Fruit fly (Drosophila melanogaster) whole organism, embryonic: ENCODE data around the gene CG32281.

Experiments used
- Bteb2 ChIP-seq: fragments of 200-800 bp; sonication (Bioruptor generic); optimal IDR thresholded peaks from 2 replicates; lab custom pipeline; 2016; ENCODE audit warnings: missing biosample characterization, missing genetic modification characterization
- CG1024 ChIP-seq: fragments of 200-800 bp; sonication (Bioruptor generic); IDR thresholded peaks from 2 replicates; pipeline ENCODE4 v1.3.6; 2022; ENCODE audit warnings: missing biosample characterization, missing genetic modification characterization
- CG10979 ChIP-seq: fragments of 200-800 bp; sonication (Bioruptor generic); optimal IDR thresholded peaks from 2 replicates; lab custom pipeline; 2018; ENCODE audit warnings: missing biosample characterization, mild to moderate bottlenecking, missing genetic modification characterization, moderate library complexity
- CG11093 ChIP-seq: fragments of 200-800 bp; sonication (Bioruptor generic); IDR thresholded peaks from 3 replicates; pipeline ENCODE4 v1.3.6; 2022; ENCODE audit warnings: missing biosample characterization, missing genetic modification characterization
- CG13424 ChIP-seq: fragments of 200-800 bp; sonication (Bioruptor generic); optimal IDR thresholded peaks from 2 replicates; lab custom pipeline; 2019; ENCODE audit warnings: missing biosample characterization, mild to moderate bottlenecking, missing genetic modification characterization, moderate library complexity
- CG15479 ChIP-seq: fragments of 200-800 bp; sonication (Bioruptor generic); optimal IDR thresholded peaks from 3 replicates; lab custom pipeline; 2019; ENCODE audit warnings: missing biosample characterization, mild to moderate bottlenecking, missing genetic modification characterization, moderate library complexity
- CG1647 ChIP-seq: fragments of 200-800 bp; sonication (Bioruptor generic); optimal IDR thresholded peaks from 3 replicates; lab custom pipeline; 2016; ENCODE audit warnings: missing biosample characterization, missing genetic modification characterization
- CG17802 ChIP-seq: fragments of 200-800 bp; sonication (Bioruptor generic); optimal IDR thresholded peaks from 2 replicates; lab custom pipeline; 2018; ENCODE audit warnings: missing biosample characterization, mild to moderate bottlenecking, missing genetic modification characterization, moderate library complexity
- CG18262 ChIP-seq: fragments of 200-800 bp; optimal IDR thresholded peaks from 3 replicates; lab custom pipeline; 2019; ENCODE audit warnings: missing biosample characterization, mild to moderate bottlenecking, missing genetic modification characterization, moderate library complexity
- CG18764 ChIP-seq: fragments of 200-800 bp; sonication (Bioruptor generic); optimal IDR thresholded peaks from 3 replicates; lab custom pipeline; 2016; ENCODE audit warnings: missing biosample characterization, missing genetic modification characterization
- CG2116 ChIP-seq: fragments of 200-800 bp; sonication (Bioruptor generic); optimal IDR thresholded peaks from 3 replicates; lab custom pipeline; 2018; ENCODE audit warnings: missing biosample characterization, mild to moderate bottlenecking, missing genetic modification characterization
- CG2129 ChIP-seq: fragments of 200-800 bp; sonication (Bioruptor generic); IDR thresholded peaks from 2 replicates; pipeline ENCODE4 v1.3.6; 2022; ENCODE audit warnings: missing biosample characterization, missing genetic modification characterization; ENCODE audit not compliant: partially characterized antibody
- CG32532 ChIP-seq: fragments of 200-800 bp; sonication (Bioruptor generic); IDR thresholded peaks from 2 replicates; pipeline ENCODE4 v1.3.6; 2022; ENCODE audit warnings: missing biosample characterization, missing genetic modification characterization
- CG3281 ChIP-seq: fragments of 200-800 bp; sonication (Bioruptor generic); optimal IDR thresholded peaks from 3 replicates; lab custom pipeline; 2017; ENCODE audit warnings: missing biosample characterization, mild to moderate bottlenecking, missing genetic modification characterization
- CG42726 ChIP-seq: fragments of 200-800 bp; sonication (Bioruptor generic); IDR thresholded peaks from 2 replicates; pipeline ENCODE4 v1.3.6; 2022; ENCODE audit warnings: missing biosample characterization, missing genetic modification characterization; ENCODE audit not compliant: partially characterized antibody
- CG6683 ChIP-seq: fragments of 200-800 bp; sonication (Bioruptor generic); optimal IDR thresholded peaks from 2 replicates; lab custom pipeline; 2017; ENCODE audit warnings: missing biosample characterization, mild to moderate bottlenecking, missing genetic modification characterization, missing genetic modification reagents
- CG6854 ChIP-seq: fragments of 200-800 bp; sonication (Bioruptor generic); optimal IDR thresholded peaks from 3 replicates; lab custom pipeline; 2017; ENCODE audit warnings: missing biosample characterization, mild to moderate bottlenecking, missing genetic modification characterization
- CG8089 ChIP-seq: fragments of 200-800 bp; sonication (Bioruptor generic); optimal IDR thresholded peaks from 3 replicates; lab custom pipeline; 2016; ENCODE audit warnings: missing biosample characterization, missing genetic modification characterization
- CG8765 ChIP-seq: fragments of 200-800 bp; sonication (Bioruptor generic); IDR thresholded peaks from 2 replicates; pipeline ENCODE4 v1.3.6; 2022; ENCODE audit warnings: missing biosample characterization, missing genetic modification characterization
- CG9215 ChIP-seq: fragments of 200-800 bp; sonication (Bioruptor generic); IDR thresholded peaks from 2 replicates; pipeline ENCODE4 v1.3.6; 2022; ENCODE audit warnings: missing biosample characterization, missing genetic modification characterization
- CG9727 ChIP-seq: fragments of 200-800 bp; sonication (Bioruptor generic); optimal IDR thresholded peaks from 3 replicates; lab custom pipeline; 2017; ENCODE audit warnings: missing biosample characterization, mild to moderate bottlenecking, missing genetic modification characterization
- Chrac-16 ChIP-seq: fragments of 200-800 bp; sonication (Bioruptor generic); optimal IDR thresholded peaks from 3 replicates; lab custom pipeline; 2016; ENCODE audit warnings: missing biosample characterization, missing genetic modification characterization
- D19B ChIP-seq: fragments of 200-800 bp; sonication (Bioruptor generic); optimal IDR thresholded peaks from 2 replicates; lab custom pipeline; 2017; ENCODE audit warnings: missing biosample characterization, mild to moderate bottlenecking, missing genetic modification characterization
- Doc2 ChIP-seq: fragments of 200-800 bp; sonication (Bioruptor generic); IDR thresholded peaks from 2 replicates; pipeline ENCODE4 v1.3.6; 2022; ENCODE audit warnings: missing biosample characterization, missing genetic modification characterization
- Mes4 ChIP-seq: fragments of 200-800 bp; sonication (Bioruptor generic); optimal IDR thresholded peaks from 2 replicates; lab custom pipeline; 2016; ENCODE audit warnings: missing biosample characterization, missing genetic modification characterization
- NC2β ChIP-seq: fragments of 200-800 bp; sonication (Bioruptor generic); optimal IDR thresholded peaks from 2 replicates; lab custom pipeline; 2016; ENCODE audit warnings: missing biosample characterization, missing genetic modification characterization
- Neu2 ChIP-seq: fragments of 200-800 bp; sonication (Bioruptor generic); optimal IDR thresholded peaks from 3 replicates; lab custom pipeline; 2016; ENCODE audit warnings: missing biosample characterization, missing genetic modification characterization, borderline replicate concordance
- Oaz ChIP-seq: fragments of 200-800 bp; sonication (Bioruptor generic); IDR thresholded peaks from 2 replicates; pipeline ENCODE4 v1.3.6; 2022; ENCODE audit warnings: missing biosample characterization, missing genetic modification characterization
- Ptx1 ChIP-seq: fragments of 200-800 bp; sonication (Bioruptor generic); IDR thresholded peaks from 2 replicates; pipeline ENCODE4 v1.3.6; 2022; ENCODE audit warnings: missing biosample characterization, missing genetic modification characterization
- Ravus ChIP-seq: fragments of 200-800 bp; sonication (Bioruptor generic); IDR thresholded peaks from 2 replicates; pipeline ENCODE4 v1.3.6; 2022; ENCODE audit warnings: missing biosample characterization, missing genetic modification characterization
- Ssrp ChIP-seq: fragments of 200-800 bp; sonication (Bioruptor generic); optimal IDR thresholded peaks from 2 replicates; lab custom pipeline; 2018; ENCODE audit warnings: missing biosample characterization, mild to moderate bottlenecking, missing genetic modification characterization, moderate library complexity
- Taf1 ChIP-seq: fragments of 200-800 bp; sonication (Bioruptor generic); IDR thresholded peaks from 2 replicates; pipeline ENCODE4 v1.3.6; 2022; ENCODE audit warnings: missing biosample characterization, missing genetic modification characterization
- Usf ChIP-seq: fragments of 200-800 bp; sonication (Bioruptor generic); optimal IDR thresholded peaks from 2 replicates; lab custom pipeline; 2017; ENCODE audit warnings: missing genotype, missing biosample characterization, missing genetic modification characterization
- bab2 ChIP-seq: fragments of 200-800 bp; sonication (Bioruptor generic); optimal IDR thresholded peaks from 2 replicates; lab custom pipeline; 2016; ENCODE audit warnings: missing biosample characterization, missing genetic modification characterization
- chm ChIP-seq: fragments of 200-800 bp; sonication (Bioruptor generic); IDR thresholded peaks from 2 replicates; pipeline ENCODE4 v1.3.6; 2022; ENCODE audit warnings: missing biosample characterization, missing genetic modification characterization
- dm ChIP-seq: fragments of 200-800 bp; sonication (Bioruptor generic); optimal IDR thresholded peaks from 3 replicates; lab custom pipeline; 2016; ENCODE audit warnings: missing biosample characterization, missing genetic modification characterization
- esg ChIP-seq: fragments of 200-800 bp; sonication (Bioruptor generic); conservative IDR thresholded peaks from 2 replicates; pipeline ENCODE4 v1.3.6; 2022; ENCODE audit warnings: missing biosample characterization, missing genetic modification characterization
- fd102C ChIP-seq: fragments of 200-800 bp; sonication (Bioruptor generic); optimal IDR thresholded peaks from 2 replicates; lab custom pipeline; 2018; ENCODE audit warnings: missing biosample characterization, mild to moderate bottlenecking, missing genetic modification characterization, moderate library complexity
- gro ChIP-seq: fragments of 200-800 bp; sonication (Bioruptor generic); optimal IDR thresholded peaks from 2 replicates; lab custom pipeline; 2016; ENCODE audit warnings: missing biosample characterization, missing genetic modification characterization
- hth ChIP-seq: fragments of >200 bp; optimal IDR thresholded peaks from 2 replicates; lab custom pipeline; 2017; ENCODE audit warnings: inconsistent platforms
- insv ChIP-seq, 2 experiments: fragments of 200-800 bp; sonication (Bioruptor generic); optimal IDR thresholded peaks; 3 replicates each; lab custom pipeline; 2016 to 2018; ENCODE audit warnings: missing biosample characterization in 2 of 2, missing genetic modification characterization in 2 of 2
- mirr ChIP-seq: fragments of 200-800 bp; sonication (Bioruptor generic); optimal IDR thresholded peaks from 3 replicates; lab custom pipeline; 2018; ENCODE audit warnings: missing biosample characterization, mild to moderate bottlenecking, missing genetic modification characterization
- onecut ChIP-seq: fragments of 200-800 bp; sonication (Bioruptor generic); IDR thresholded peaks from 2 replicates; pipeline ENCODE4 v1.3.6; 2022; ENCODE audit warnings: missing biosample characterization, missing genetic modification characterization
- pho ChIP-seq: fragments of 200-800 bp; sonication (Bioruptor generic); optimal IDR thresholded peaks from 2 replicates; lab custom pipeline; 2016; ENCODE audit warnings: missing biosample characterization, missing genetic modification characterization
- row ChIP-seq: fragments of 200-800 bp; sonication (Bioruptor generic); IDR thresholded peaks from 3 replicates; pipeline ENCODE4 v1.3.6; 2022; ENCODE audit warnings: missing biosample characterization, missing genetic modification characterization
- tin ChIP-seq: fragments of 200-800 bp; sonication (Bioruptor generic); optimal IDR thresholded peaks from 3 replicates; lab custom pipeline; 2016; ENCODE audit warnings: missing biosample characterization, missing genetic modification characterization
- tna ChIP-seq: fragments of 200-800 bp; sonication (Bioruptor generic); IDR thresholded peaks from 2 replicates; pipeline ENCODE4 v1.3.6; 2022; ENCODE audit warnings: missing biosample characterization, missing genetic modification characterization; ENCODE audit not compliant: partially characterized antibody
- twi ChIP-seq: fragments of 200-800 bp; optimal IDR thresholded peaks from 2 replicates; lab custom pipeline; 2019; ENCODE audit warnings: missing biosample characterization, mild to moderate bottlenecking, missing genetic modification characterization, moderate library complexity
- usp ChIP-seq: fragments of >200 bp; optimal IDR thresholded peaks from 2 replicates; lab custom pipeline; 2017; ENCODE audit warnings: missing biosample characterization, missing genetic modification characterization

CG32281 gene

dm6 chr3L:3148125-3149059 is 20.8 kb upstream of the CG32281 start, which contains the start of the genes Usp5 and BtbVII (continued):
- TF ChIP-seq Usf (GFP tag; lab: Kevin White, UChicago): no peak
- peak; percentile 60 for TF ChIP-seq dm (GFP tag; lab: Kevin White, UChicago)
- peak; percentile 41 for TF ChIP-seq CG6683 (GFP tag; lab: Kevin White, UChicago)
- peak; percentile 36; the same call in 1 of the 2 replicates for TF ChIP-seq chm
- peak; percentile 58 for TF ChIP-seq Ptx1 (GFP tag; lab: Robert Waterston, UW)
- peak; percentile 57 for TF ChIP-seq Bteb2 (GFP tag; lab: Kevin White, UChicago)
- peak; percentile 44 for TF ChIP-seq CG3281 (GFP tag; lab: Kevin White, UChicago)
- TF ChIP-seq CG8089 (GFP tag; lab: Kevin White, UChicago): peak; percentile 1
- no peak for TF ChIP-seq CG17802
- peak; percentile 56 for TF ChIP-seq bab2 (GFP tag; lab: Kevin White, UChicago)
- 0 out of 2 replicates have a peak, but pooled peaks have one; percentile 19 for TF ChIP-seq onecut (GFP tag; lab: Robert Waterston, UW)
- TF ChIP-seq row (GFP tag; lab: Robert Waterston, UW): peak; percentile 90
- peak; percentile 65 for TF ChIP-seq CG9727
- peak in 1 of 2 experiments; percentile 11 for TF ChIP-seq insv (GFP tag; optimal IDR thresholded peaks at IDR 0.05; lab: Kevin White, UChicago)
- TF ChIP-seq CG11093 (GFP tag; lab: Robert Waterston, UW): no peak
- TF ChIP-seq hth (lab: Kevin White, UChicago): no peak
- peak; percentile 9 for TF ChIP-seq Mes4 (GFP tag; lab: Kevin White, UChicago)
- TF ChIP-seq Ravus: no peak
- TF ChIP-seq twi (tag; lab: Kevin White, UChicago): peak; percentile 18
- TF ChIP-seq tna (GFP tag; lab: Robert Waterston, UW): peak; percentile 86
- peak; percentile 62 for TF ChIP-seq Chrac-16 (GFP tag; lab: Kevin White, UChicago)
- TF ChIP-seq CG10979 (tag; lab: Kevin White, UChicago): peak; percentile 34
- peak; percentile 63 for TF ChIP-seq tin
- peak; percentile 64 for TF ChIP-seq CG13424 (tag; lab: Kevin White, UChicago)
- no peak for TF ChIP-seq usp (GFP tag; lab: Kevin White, UChicago)
- no peak for TF ChIP-seq Neu2 (GFP tag; lab: Kevin White, UChicago)
- TF ChIP-seq fd102C (GFP tag; lab: Kevin White, UChicago): no peak
- peak; percentile 59 for TF ChIP-seq NC2β (GFP tag; lab: Kevin White, UChicago)
- TF ChIP-seq CG1647 (GFP tag; lab: Kevin White, UChicago): no peak
- TF ChIP-seq D19B: no peak
- TF ChIP-seq CG42726 (GFP tag; lab: Robert Waterston, UW): peak; percentile 49; the same call in 1 of the 2 replicates
- peak; percentile 20 for TF ChIP-seq CG18764
- no peak for TF ChIP-seq Doc2 (GFP tag; lab: Robert Waterston, UW)
- peak; percentile 57 for TF ChIP-seq pho
- TF ChIP-seq CG9215 (GFP tag; lab: Robert Waterston, UW): peak; percentile 39; the same call in 1 of the 2 replicates
- TF ChIP-seq CG8765 (GFP tag; lab: Robert Waterston, UW): 0 out of 2 replicates have a peak, but pooled peaks have one; percentile 54
- TF ChIP-seq Ssrp (tag; lab: Kevin White, UChicago): peak; percentile 28
- TF ChIP-seq CG32532 (GFP tag; lab: Robert Waterston, UW): peak; percentile 68
- TF ChIP-seq CG2116: peak; percentile 71
- peak; percentile 96 for TF ChIP-seq CG2129 (GFP tag; lab: Robert Waterston, UW)
- no peak for TF ChIP-seq esg (GFP tag; lab: Robert Waterston, UW)
- TF ChIP-seq CG15479 (GFP tag; lab: Kevin White, UChicago): no peak
- TF ChIP-seq Taf1 (GFP tag; lab: Robert Waterston, UW): peak; percentile 48
- no peak for TF ChIP-seq CG1024 (GFP tag; lab: Robert Waterston, UW)
- no peak for TF ChIP-seq CG6854 (GFP tag; lab: Kevin White, UChicago)
- TF ChIP-seq gro (GFP tag; lab: Kevin White, UChicago): peak; percentile 53
- TF ChIP-seq CG18262 (tag; lab: Kevin White, UChicago): peak; percentile 34
- 0 out of 2 replicates have a peak, but pooled peaks have one; percentile 25 for TF ChIP-seq Oaz (GFP tag; lab: Robert Waterston, UW)
- peak; percentile 62 for TF ChIP-seq mirr (GFP tag; lab: Kevin White, UChicago)
